Worm (Caenorhabditis elegans): ENCODE results near the gene C10A4.9.

- no peak for TF ChIP-seq ceh-9 (tag; optimal IDR thresholded peaks at IDR 0.05)
- TF ChIP-seq fkh-10 (GFP tag; optimal IDR thresholded peaks at IDR 0.05) = no peak
- TF ChIP-seq eyg-1 (tag; optimal IDR thresholded peaks at IDR 0.05) = no peak
These were observed 9.8 kb downstream of the C10A4.9 start for ce11 chrX:7430483-7430882.
